Worm (Caenorhabditis elegans) whole organism, L1 larva: ENCODE measurements around the gene mgl-3.

ENCODE experiments used
- ama-1 ChIP-seq: fragments of 150-350 bp; optimal IDR thresholded peaks from 2 replicates; lab custom pipeline; 2014
- efl-3 ChIP-seq: fragments of 200-800 bp; sonication (Bioruptor generic); optimal IDR thresholded peaks from 2 replicates; lab custom pipeline; 2018; ENCODE audit warnings: mild to moderate bottlenecking, missing genetic modification characterization, missing compliant biosample characterization
- nhr-76 ChIP-seq: sonication (generic microtip); optimal IDR thresholded peaks from 2 replicates; lab custom pipeline; 2017; ENCODE audit warnings: missing biosample characterization, missing genetic modification characterization
- pqm-1 ChIP-seq: sonication (generic microtip); optimal IDR thresholded peaks from 3 replicates; lab custom pipeline; 2017; ENCODE audit warnings: missing biosample characterization, missing genetic modification characterization
- snpc-4 ChIP-seq: fragments of 150-350 bp; optimal IDR thresholded peaks from 2 replicates; lab custom pipeline; 2014; ENCODE audit warnings: missing biosample characterization, missing genetic modification characterization
- zag-1 ChIP-seq: fragments of 150-350 bp; optimal IDR thresholded peaks from 2 replicates; lab custom pipeline; 2014; ENCODE audit warnings: missing biosample characterization, missing genetic modification characterization
- ztf-11 ChIP-seq, 2 experiments: sonication (generic microtip); optimal IDR thresholded peaks; 2 replicates each; lab custom pipeline; 2016 to 2017; ENCODE audit warnings: missing genetic modification characterization in 2 of 2, missing biosample characterization in 1 of 2, missing compliant biosample characterization in 1 of 2

DNA sequence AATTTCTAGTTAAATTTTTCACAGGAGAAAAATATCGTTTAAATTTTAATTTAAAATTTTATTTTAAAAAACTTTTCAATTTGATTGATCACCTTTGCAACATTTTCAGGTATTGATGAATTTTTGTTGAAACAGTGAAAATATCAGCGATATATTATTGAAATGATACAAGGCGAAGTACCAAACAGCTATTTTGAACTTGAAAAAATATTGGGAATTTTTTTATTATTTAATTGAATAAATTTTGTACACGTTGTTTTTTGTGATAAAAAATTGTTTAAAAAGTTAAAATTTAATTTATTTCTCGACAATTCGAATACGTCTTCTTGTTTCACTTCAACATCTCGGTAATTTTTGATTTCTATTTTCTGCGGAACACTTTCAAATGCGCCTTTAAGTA lies 54.9 kb downstream of the mgl-3 start, which contains the start of gene B0273.1:
- TF ChIP-seq snpc-4 (no peak), ama-1 (no peak), pqm-1 (tag; lab: Kevin White, UChicago) (no peak), efl-3 (GFP tag; lab: Kevin White, UChicago) (no peak), ztf-11 (tag; optimal IDR thresholded peaks at IDR 0.05; lab: Kevin White, UChicago) (no peak), nhr-76 (tag; lab: Kevin White, UChicago) (no peak), zag-1 (tag; lab: Kevin White, UChicago) (no peak)
